Worm (Caenorhabditis elegans) whole organism, L4 larva: ENCODE data around the gene C55B6.4.

Source experiments
- D1046.2 ChIP-seq: fragments of 200-800 bp; sonication (Bioruptor generic); IDR thresholded peaks from 2 replicates; pipeline ENCODE4 v1.3.6; 2022; ENCODE audit warnings: missing genetic modification characterization, missing compliant biosample characterization
- F44E2.7 ChIP-seq: fragments of 200-800 bp; sonication (Bioruptor generic); IDR thresholded peaks from 2 replicates; pipeline ENCODE4 v2.1.2; 2022; ENCODE audit warnings: missing genetic modification characterization, missing compliant biosample characterization
- T20F7.1 ChIP-seq: fragments of 200-800 bp; sonication (Bioruptor generic); optimal IDR thresholded peaks from 2 replicates; lab custom pipeline; 2018; ENCODE audit warnings: mild to moderate bottlenecking, missing genetic modification characterization, missing compliant biosample characterization
- T26A8.4 ChIP-seq: fragments of 200-800 bp; sonication (Bioruptor generic); IDR thresholded peaks from 2 replicates; pipeline ENCODE4 v1.3.6; 2022; ENCODE audit warnings: missing genetic modification characterization, missing compliant biosample characterization
- Y48G9A.11 ChIP-seq: fragments of 200-800 bp; sonication (Bioruptor generic); IDR thresholded peaks from 2 replicates; pipeline ENCODE4 v1.3.6; 2022; ENCODE audit warnings: missing genetic modification reagents, missing genetic modification characterization, missing compliant biosample characterization
- Y5F2A.4 ChIP-seq: fragments of 200-800 bp; sonication (Bioruptor generic); optimal IDR thresholded peaks from 2 replicates; lab custom pipeline; 2018; ENCODE audit warnings: mild to moderate bottlenecking, missing genetic modification characterization, missing compliant biosample characterization
- aha-1 ChIP-seq: fragments of 150-350 bp; peaks from one replicate; lab custom pipeline; 2014; ENCODE audit warnings: missing biosample characterization, missing genetic modification characterization
- arid-1 ChIP-seq: fragments of 200-800 bp; sonication (Bioruptor generic); conservative IDR thresholded peaks from 2 replicates; pipeline ENCODE4 v1.3.6; 2022; ENCODE audit warnings: missing genetic modification reagents, missing genetic modification characterization, missing compliant biosample characterization
- attf-4 ChIP-seq: sonication (generic microtip); optimal IDR thresholded peaks from 3 replicates; lab custom pipeline; 2017; ENCODE audit warnings: missing biosample characterization, missing genetic modification characterization
- ceh-20 ChIP-seq: fragments of 200-800 bp; sonication (Bioruptor generic); IDR thresholded peaks from 2 replicates; pipeline ENCODE4 v1.3.6; 2022; ENCODE audit warnings: missing genetic modification reagents, missing genetic modification characterization, missing compliant biosample characterization
- ceh-32 ChIP-seq: sonication (generic microtip); optimal IDR thresholded peaks from 2 replicates; lab custom pipeline; 2016; ENCODE audit warnings: mild to moderate bottlenecking, missing genetic modification characterization, missing compliant biosample characterization; ENCODE audit not compliant: poor library complexity
- ceh-62 ChIP-seq: sonication (generic microtip); optimal IDR thresholded peaks from 2 replicates; lab custom pipeline; 2017; ENCODE audit warnings: missing biosample characterization, missing genetic modification characterization
- ceh-82 ChIP-seq: sonication (generic microtip); optimal IDR thresholded peaks from 2 replicates; lab custom pipeline; 2017; ENCODE audit warnings: missing biosample characterization, missing genetic modification characterization
- ces-1 ChIP-seq: fragments of 150-350 bp; sonication (generic microtip); optimal IDR thresholded peaks from 4 replicates; lab custom pipeline; 2014; ENCODE audit warnings: missing biosample characterization, missing genetic modification reagents, missing genetic modification characterization
- cey-2 ChIP-seq: sonication (generic microtip); optimal IDR thresholded peaks from 3 replicates; lab custom pipeline; 2017; ENCODE audit warnings: missing genetic modification characterization, mild to moderate bottlenecking, missing compliant biosample characterization, antibody characterized with exemption, borderline replicate concordance; ENCODE audit not compliant: insufficient read depth
- ctbp-1 ChIP-seq: fragments of 200-800 bp; sonication (Bioruptor generic); IDR thresholded peaks from 2 replicates; pipeline ENCODE4 v1.3.6; 2022; ENCODE audit warnings: missing genetic modification reagents, missing genetic modification characterization, missing compliant biosample characterization
- daf-12 ChIP-seq: fragments of 150-350 bp; optimal IDR thresholded peaks from 2 replicates; lab custom pipeline; 2014; ENCODE audit warnings: missing biosample characterization, missing genetic modification reagents, missing genetic modification characterization
- daf-16 ChIP-seq, 3 experiments: sonication (generic microtip); optimal IDR thresholded peaks; 2 replicates each; lab custom pipeline; 2016 to 2017; ENCODE audit warnings: missing genetic modification characterization in 3 of 3, missing genetic modification reagents in 3 of 3, mild to moderate bottlenecking in 2 of 3, missing compliant biosample characterization in 2 of 3, missing biosample characterization in 1 of 3, moderate library complexity in 1 of 3
- daf-19 ChIP-seq: fragments of 200-800 bp; sonication (Bioruptor generic); conservative IDR thresholded peaks from 2 replicates; pipeline ENCODE4 v1.3.6; 2022; ENCODE audit warnings: missing genetic modification characterization, missing compliant biosample characterization
- daf-8 ChIP-seq: fragments of 200-800 bp; sonication (Bioruptor generic); IDR thresholded peaks from 2 replicates; pipeline ENCODE4 v1.3.6; 2022; ENCODE audit warnings: missing genetic modification characterization, missing compliant biosample characterization
- dmd-8 ChIP-seq: fragments of 200-800 bp; sonication (Bioruptor generic); IDR thresholded peaks from 2 replicates; pipeline ENCODE4 v1.3.6; 2022; ENCODE audit warnings: missing genetic modification characterization, missing compliant biosample characterization
- dve-1 ChIP-seq: sonication (generic microtip); optimal IDR thresholded peaks from 2 replicates; lab custom pipeline; 2017; ENCODE audit warnings: antibody characterized with exemption, mild to moderate bottlenecking, missing genetic modification characterization, missing compliant biosample characterization; ENCODE audit not compliant: insufficient read depth
- gei-8 ChIP-seq: fragments of 200-800 bp; sonication (Bioruptor generic); optimal IDR thresholded peaks from 2 replicates; lab custom pipeline; 2018; ENCODE audit warnings: mild to moderate bottlenecking, missing genetic modification characterization, missing compliant biosample characterization
- hif-1 ChIP-seq, 2 experiments: sonication (generic microtip); optimal IDR thresholded peaks; 2 replicates each; lab custom pipeline; 2016 to 2017; ENCODE audit warnings: missing compliant biosample characterization in 2 of 2, missing genetic modification characterization in 2 of 2, missing genetic modification reagents in 2 of 2, missing genotype in 2 of 2, mild to moderate bottlenecking in 1 of 2
- hlh-11 ChIP-seq: fragments of 200-800 bp; sonication (Bioruptor generic); optimal IDR thresholded peaks from 2 replicates; lab custom pipeline; 2018; ENCODE audit warnings: mild to moderate bottlenecking, missing genetic modification characterization, missing compliant biosample characterization
- hlh-30 ChIP-seq: sonication (generic microtip); optimal IDR thresholded peaks from 2 replicates; lab custom pipeline; 2017; ENCODE audit warnings: antibody characterized with exemption, mild to moderate bottlenecking, missing genetic modification characterization, missing compliant biosample characterization; ENCODE audit not compliant: insufficient read depth
- lim-7 ChIP-seq: fragments of 200-800 bp; sonication (Bioruptor generic); IDR thresholded peaks from 2 replicates; pipeline ENCODE4 v1.3.6; 2022; ENCODE audit warnings: missing genetic modification characterization, missing compliant biosample characterization
- lin-1 ChIP-seq: fragments of 200-800 bp; sonication (Bioruptor generic); IDR thresholded peaks from 2 replicates; pipeline ENCODE4 v1.3.6; 2022; ENCODE audit warnings: missing genetic modification reagents, missing genetic modification characterization, missing compliant biosample characterization
- lin-15B ChIP-seq: fragments of 150-350 bp; sonication (generic microtip); optimal IDR thresholded peaks from 3 replicates; lab custom pipeline; 2014; ENCODE audit warnings: missing biosample characterization, missing genetic modification characterization
- lin-29 ChIP-seq: fragments of 200-800 bp; sonication (Bioruptor generic); IDR thresholded peaks from 2 replicates; pipeline ENCODE4 v1.3.6; 2022; ENCODE audit warnings: missing genetic modification reagents, missing genetic modification characterization, missing compliant biosample characterization
- lin-39 ChIP-seq: fragments of 150-350 bp; optimal IDR thresholded peaks from 2 replicates; lab custom pipeline; 2014; ENCODE audit warnings: missing biosample characterization, missing genetic modification reagents, missing genetic modification characterization
- lsy-2 ChIP-seq, 2 experiments: fragments of 150-350 bp in 1 of 2; sonication (generic microtip) in 1 of 2; optimal IDR thresholded peaks; 2 replicates each; lab custom pipeline; 2014 to 2017; ENCODE audit warnings: missing biosample characterization in 2 of 2, missing genetic modification characterization in 2 of 2
- madf-9 ChIP-seq: fragments of 200-800 bp; sonication (Bioruptor generic); conservative IDR thresholded peaks from 2 replicates; pipeline ENCODE4 v1.3.6; 2022; ENCODE audit warnings: missing genetic modification reagents, missing genetic modification characterization, missing compliant biosample characterization
- mes-2 ChIP-seq: sonication (generic microtip); optimal IDR thresholded peaks from 2 replicates; lab custom pipeline; 2016; ENCODE audit warnings: missing genotype, mild to moderate bottlenecking, missing genetic modification characterization, missing compliant biosample characterization; ENCODE audit not compliant: poor library complexity, severe bottlenecking
- nhr-237 ChIP-seq: sonication (generic microtip); optimal IDR thresholded peaks from 2 replicates; lab custom pipeline; 2017; ENCODE audit warnings: missing biosample characterization, missing genetic modification characterization
- nhr-25 ChIP-seq: sonication (generic microtip); optimal IDR thresholded peaks from 2 replicates; lab custom pipeline; 2017; ENCODE audit warnings: missing genetic modification characterization, mild to moderate bottlenecking, missing compliant biosample characterization, antibody characterized with exemption, moderate library complexity, borderline replicate concordance; ENCODE audit not compliant: insufficient read depth
- nhr-28 ChIP-seq: fragments of 150-350 bp; optimal IDR thresholded peaks from 2 replicates; lab custom pipeline; 2014; ENCODE audit warnings: missing biosample characterization, missing genetic modification characterization
- nhr-41 ChIP-seq: fragments of 200-800 bp; sonication (Bioruptor generic); IDR thresholded peaks from 2 replicates; pipeline ENCODE4 v1.3.6; 2022; ENCODE audit warnings: missing genetic modification reagents, missing genetic modification characterization, missing compliant biosample characterization
- nhr-77 ChIP-seq: fragments of 150-350 bp; optimal IDR thresholded peaks from 2 replicates; lab custom pipeline; 2014; ENCODE audit warnings: missing biosample characterization, missing genetic modification characterization
- pha-4 ChIP-seq, 2 experiments: fragments of 150-350 bp in 1 of 2; fragments of 200-800 bp in 1 of 2; sonication (Bioruptor generic) in 1 of 2; IDR thresholded peaks in 1 of 2; optimal IDR thresholded peaks in 1 of 2; 2 replicates each; pipeline versions ENCODE4 v1.3.6 to Lab custom; 2014 to 2022; ENCODE audit warnings: missing genetic modification characterization in 2 of 2, missing genetic modification reagents in 2 of 2, missing biosample characterization in 1 of 2, missing compliant biosample characterization in 1 of 2
- php-3 ChIP-seq: fragments of 200-800 bp; sonication (Bioruptor generic); IDR thresholded peaks from 2 replicates; pipeline ENCODE4 v1.3.6; 2022; ENCODE audit warnings: missing genetic modification reagents, missing genetic modification characterization, missing compliant biosample characterization
- rbr-2 ChIP-seq: sonication (generic microtip); optimal IDR thresholded peaks from 2 replicates; lab custom pipeline; 2016; ENCODE audit warnings: missing genotype, missing genetic modification characterization, missing compliant biosample characterization
- saeg-2 ChIP-seq: fragments of 200-800 bp; sonication (Bioruptor generic); IDR thresholded peaks from 2 replicates; pipeline ENCODE4 v1.3.6; 2022; ENCODE audit warnings: missing genetic modification reagents, missing genetic modification characterization, missing compliant biosample characterization
- tra-1 ChIP-seq: fragments of 200-800 bp; sonication (Bioruptor generic); IDR thresholded peaks from 2 replicates; pipeline ENCODE4 v1.3.6; 2022; ENCODE audit warnings: missing genetic modification reagents, missing genetic modification characterization, missing compliant biosample characterization
- vab-7 ChIP-seq: fragments of 200-800 bp; sonication (Bioruptor generic); IDR thresholded peaks from 2 replicates; pipeline ENCODE4 v1.3.6; 2022; ENCODE audit warnings: missing genetic modification reagents, missing genetic modification characterization, missing compliant biosample characterization
- zfp-2 ChIP-seq: sonication (generic microtip); optimal IDR thresholded peaks from 2 replicates; lab custom pipeline; 2016; ENCODE audit warnings: mild to moderate bottlenecking, missing genetic modification characterization, missing compliant biosample characterization
- zfp-3 ChIP-seq: fragments of 200-800 bp; sonication (Bioruptor generic); conservative IDR thresholded peaks from 2 replicates; pipeline ENCODE4 v1.3.6; 2022; ENCODE audit warnings: missing genetic modification reagents, missing genetic modification characterization, missing compliant biosample characterization
- zip-11 ChIP-seq: fragments of 200-800 bp; sonication (Bioruptor generic); IDR thresholded peaks from 2 replicates; pipeline ENCODE4 v1.3.6; 2022; ENCODE audit warnings: missing genetic modification characterization, missing compliant biosample characterization
- zip-2 ChIP-seq: fragments of 150-350 bp; optimal IDR thresholded peaks from 2 replicates; lab custom pipeline; 2014; ENCODE audit warnings: missing biosample characterization, missing genetic modification characterization

The C55B6.4 gene

ce11 chrX:7176817-7177216 lies 10.7 kb downstream of the C55B6.4 start:
- TF ChIP-seq T26A8.4 (GFP tag; lab: Robert Waterston, UW): no peak
- peak; percentile 60 for TF ChIP-seq mes-2 (tag; lab: Kevin White, UChicago)
- no peak for TF ChIP-seq rbr-2 (tag; lab: Kevin White, UChicago)
- TF ChIP-seq aha-1 (tag; lab: Kevin White, UChicago): peak; percentile 87
- TF ChIP-seq nhr-237 (tag; lab: Kevin White, UChicago): no peak
- no peak for TF ChIP-seq ctbp-1 (GFP tag; lab: Robert Waterston, UW)
- no peak for TF ChIP-seq lsy-2 (tag; optimal IDR thresholded peaks at IDR 0.05; lab: Kevin White, UChicago)
- no peak for TF ChIP-seq zfp-2 (tag; lab: Kevin White, UChicago)
- no peak for TF ChIP-seq lin-29 (GFP tag; lab: Robert Waterston, UW)
- no peak for TF ChIP-seq gei-8
- no peak for TF ChIP-seq daf-8 (GFP tag; lab: Robert Waterston, UW)
- TF ChIP-seq vab-7 (GFP tag; lab: Robert Waterston, UW): peak; percentile 46; the same call in 1 of the 2 replicates
- no peak for TF ChIP-seq ces-1 (GFP tag; lab: Kevin White, UChicago)
- TF ChIP-seq zfp-3 (GFP tag; lab: Robert Waterston, UW): 0 out of 2 replicates have a peak, but pooled peaks have one; percentile 52
- no peak for TF ChIP-seq F44E2.7 (GFP tag; lab: Robert Waterston, UW)
- TF ChIP-seq madf-9: no peak
- 0 out of 2 replicates have a peak, but pooled peaks have one; percentile 60 for TF ChIP-seq arid-1 (GFP tag; lab: Robert Waterston, UW)
- no peak for TF ChIP-seq ceh-82 (tag; lab: Kevin White, UChicago)
- peak; percentile 60 for TF ChIP-seq Y48G9A.11 (GFP tag; lab: Robert Waterston, UW)
- TF ChIP-seq zip-11: no peak
- TF ChIP-seq hlh-30: peak; percentile 15
- no peak for TF ChIP-seq dmd-8 (GFP tag; lab: Robert Waterston, UW)
- no peak for TF ChIP-seq attf-4 (tag; lab: Kevin White, UChicago)
- no peak for TF ChIP-seq lin-15B
- peak; percentile 51; the same call in 1 of the 2 replicates for TF ChIP-seq pha-4 (GFP tag; IDR thresholded peaks at IDR 0.05; lab: Robert Waterston, UW)
- TF ChIP-seq pha-4 (tag; optimal IDR thresholded peaks at IDR 0.05; lab: Kevin White, UChicago): no peak
- no peak for TF ChIP-seq Y5F2A.4 (GFP tag; lab: Kevin White, UChicago)
- no peak for TF ChIP-seq daf-12 (tag; lab: Kevin White, UChicago)
- no peak for TF ChIP-seq ceh-32 (tag; lab: Kevin White, UChicago)
- TF ChIP-seq daf-19: no peak
- no peak for TF ChIP-seq lin-39 (tag; lab: Kevin White, UChicago)
- TF ChIP-seq hlh-11 (tag; lab: Kevin White, UChicago): no peak
- TF ChIP-seq zip-2 (tag; lab: Kevin White, UChicago): no peak
- no peak for TF ChIP-seq ceh-62 (tag; lab: Kevin White, UChicago)
- no peak for TF ChIP-seq saeg-2 (GFP tag; lab: Robert Waterston, UW)
- no peak for TF ChIP-seq nhr-41
- peak; percentile 21; the same call in 1 of the 2 replicates for TF ChIP-seq lin-1 (GFP tag; lab: Robert Waterston, UW)
- no peak for TF ChIP-seq hif-1 (tag; optimal IDR thresholded peaks at IDR 0.05; lab: Kevin White, UChicago)
- no peak for TF ChIP-seq nhr-28 (tag; lab: Kevin White, UChicago)
- 0 out of 2 replicates have a peak, but pooled peaks have one; percentile 22 for TF ChIP-seq ceh-20 (GFP tag; lab: Robert Waterston, UW)
- no peak for TF ChIP-seq D1046.2 (GFP tag; lab: Robert Waterston, UW)
- TF ChIP-seq tra-1 (GFP tag; lab: Robert Waterston, UW): 0 out of 2 replicates have a peak, but pooled peaks have one; percentile 67
- TF ChIP-seq dve-1 (tag; lab: Kevin White, UChicago): peak; percentile 29
- TF ChIP-seq nhr-77: no peak
- no peak for TF ChIP-seq T20F7.1 (GFP tag; lab: Kevin White, UChicago)
- no peak; the same call in none of the 2 replicates for TF ChIP-seq lim-7 (GFP tag; lab: Robert Waterston, UW)
- no peak for TF ChIP-seq nhr-25 (tag; lab: Kevin White, UChicago)
- no peak for TF ChIP-seq cey-2 (tag; lab: Kevin White, UChicago)
- no peak for TF ChIP-seq php-3
- TF ChIP-seq daf-16 (GFP tag; optimal IDR thresholded peaks at IDR 0.05; lab: Kevin White, UChicago): peak in 1 of 2 experiments; percentile 69
- peak; percentile 84 for TF ChIP-seq daf-16 (tag; optimal IDR thresholded peaks at IDR 0.05; lab: Kevin White, UChicago)
